Worm (Caenorhabditis elegans): ENCODE results near the gene F10D7.4.

- TF ChIP-seq nhr-2 (tag; optimal IDR thresholded peaks at IDR 0.05) (no peak), unc-62 (GFP tag; optimal IDR thresholded peaks at IDR 0.05) (no peak), elt-3 (tag; optimal IDR thresholded peaks at IDR 0.05) (no peak)
Observed at ce11 chrX:17420585-17421459, 38.9 kb upstream of the F10D7.4 start.
